Worm (Caenorhabditis elegans) whole organism, late embryonic: ENCODE measurements around the gene fipr-10.

Experiments
- C08G9.2 ChIP-seq: sonication (generic microtip); optimal IDR thresholded peaks from 2 replicates; lab custom pipeline; 2016; ENCODE audit warnings: mild to moderate bottlenecking, missing genetic modification characterization, moderate library complexity, missing compliant biosample characterization
- C38D4.7 ChIP-seq: fragments of 200-800 bp; sonication (Bioruptor generic); optimal IDR thresholded peaks from 2 replicates; lab custom pipeline; 2018; ENCODE audit warnings: mild to moderate bottlenecking, missing genetic modification characterization, moderate library complexity, missing compliant biosample characterization
- T23F11.4 ChIP-seq: fragments of 200-800 bp; sonication (Bioruptor generic); optimal IDR thresholded peaks from 2 replicates; lab custom pipeline; 2018; ENCODE audit warnings: mild to moderate bottlenecking, missing genetic modification characterization, missing compliant biosample characterization
- Y22D7AL.16 ChIP-seq: sonication (generic microtip); optimal IDR thresholded peaks from 2 replicates; lab custom pipeline; 2016; ENCODE audit warnings: missing genetic modification characterization, missing compliant biosample characterization
- ceh-18 ChIP-seq: sonication (generic microtip); optimal IDR thresholded peaks from 2 replicates; lab custom pipeline; 2016; ENCODE audit warnings: missing genetic modification characterization, missing compliant biosample characterization
- ceh-22 ChIP-seq: sonication (generic microtip); optimal IDR thresholded peaks from 2 replicates; lab custom pipeline; 2017; ENCODE audit warnings: missing biosample characterization, missing genetic modification characterization
- ceh-48 ChIP-seq: sonication (generic microtip); optimal IDR thresholded peaks from 2 replicates; lab custom pipeline; 2016; ENCODE audit warnings: missing genetic modification characterization, inconsistent platforms, missing compliant biosample characterization
- ceh-6 ChIP-seq: fragments of 200-800 bp; sonication (Bioruptor generic); optimal IDR thresholded peaks from 2 replicates; lab custom pipeline; 2018; ENCODE audit warnings: mild to moderate bottlenecking, missing genetic modification characterization, missing compliant biosample characterization
- ceh-9 ChIP-seq: sonication (generic microtip); optimal IDR thresholded peaks from 2 replicates; lab custom pipeline; 2016; ENCODE audit warnings: mild to moderate bottlenecking, missing genetic modification characterization, inconsistent platforms, missing compliant biosample characterization
- dmd-4 ChIP-seq: sonication (generic microtip); optimal IDR thresholded peaks from 2 replicates; lab custom pipeline; 2016; ENCODE audit warnings: borderline replicate concordance, missing genetic modification characterization, missing compliant biosample characterization
- dve-1 ChIP-seq: sonication (generic microtip); optimal IDR thresholded peaks from 2 replicates; lab custom pipeline; 2017; ENCODE audit warnings: antibody characterized with exemption, mild to moderate bottlenecking, missing genetic modification characterization, missing compliant biosample characterization
- elt-4 ChIP-seq: sonication (generic microtip); optimal IDR thresholded peaks from 2 replicates; lab custom pipeline; 2016; ENCODE audit warnings: missing genetic modification characterization, missing compliant biosample characterization
- fkh-10 ChIP-seq: fragments of 150-350 bp; optimal IDR thresholded peaks from 2 replicates; lab custom pipeline; 2014; ENCODE audit warnings: missing biosample characterization, missing genetic modification reagents, missing genetic modification characterization
- fkh-6 ChIP-seq: sonication (generic microtip); optimal IDR thresholded peaks from 2 replicates; lab custom pipeline; 2016; ENCODE audit warnings: missing genetic modification characterization, missing compliant biosample characterization
- hlh-13 ChIP-seq: fragments of 200-800 bp; sonication (Bioruptor generic); optimal IDR thresholded peaks from 2 replicates; lab custom pipeline; 2018; ENCODE audit warnings: mild to moderate bottlenecking, missing genetic modification characterization, missing compliant biosample characterization
- hlh-15 ChIP-seq: sonication (generic microtip); optimal IDR thresholded peaks from 2 replicates; lab custom pipeline; 2016; ENCODE audit warnings: missing genetic modification characterization, missing compliant biosample characterization
- hlh-30 ChIP-seq: sonication (generic microtip); optimal IDR thresholded peaks from 2 replicates; lab custom pipeline; 2017; ENCODE audit warnings: antibody characterized with exemption, missing genetic modification characterization, missing compliant biosample characterization; ENCODE audit not compliant: insufficient read depth
- hlh-6 ChIP-seq: sonication (generic microtip); optimal IDR thresholded peaks from 2 replicates; lab custom pipeline; 2016; ENCODE audit warnings: missing genotype, missing genetic modification characterization, missing compliant biosample characterization
- madf-2 ChIP-seq: sonication (generic microtip); optimal IDR thresholded peaks from 2 replicates; lab custom pipeline; 2017; ENCODE audit warnings: missing genetic modification characterization, missing compliant biosample characterization
- mec-3 ChIP-seq: sonication (generic microtip); optimal IDR thresholded peaks from 2 replicates; lab custom pipeline; 2016; ENCODE audit warnings: borderline replicate concordance, missing genetic modification characterization, missing compliant biosample characterization
- nfya-1 ChIP-seq: sonication (generic microtip); optimal IDR thresholded peaks from 2 replicates; lab custom pipeline; 2017; ENCODE audit warnings: missing genetic modification characterization, mild to moderate bottlenecking, missing compliant biosample characterization, antibody characterized with exemption, moderate library complexity
- nhr-11 ChIP-seq: fragments of 150-350 bp; optimal IDR thresholded peaks from 2 replicates; lab custom pipeline; 2014; ENCODE audit warnings: missing biosample characterization, missing genetic modification characterization
- nhr-232 ChIP-seq: sonication (generic microtip); optimal IDR thresholded peaks from 2 replicates; lab custom pipeline; 2016; ENCODE audit warnings: missing genetic modification characterization, missing compliant biosample characterization
- npax-4 ChIP-seq: sonication (generic microtip); optimal IDR thresholded peaks from 2 replicates; lab custom pipeline; 2016; ENCODE audit warnings: missing genetic modification characterization, missing compliant biosample characterization
- odd-2 ChIP-seq: sonication (generic microtip); optimal IDR thresholded peaks from 2 replicates; lab custom pipeline; 2017; ENCODE audit warnings: antibody characterized with exemption, mild to moderate bottlenecking, missing genetic modification characterization, missing compliant biosample characterization
- pat-9 ChIP-seq: fragments of 200-800 bp; sonication (Bioruptor generic); optimal IDR thresholded peaks from 2 replicates; lab custom pipeline; 2018; ENCODE audit warnings: mild to moderate bottlenecking, missing genetic modification characterization, moderate library complexity, missing compliant biosample characterization
- pqm-1 ChIP-seq: sonication (generic microtip); optimal IDR thresholded peaks from 2 replicates; lab custom pipeline; 2016; ENCODE audit warnings: missing genetic modification characterization, missing compliant biosample characterization
- pros-1 ChIP-seq: fragments of 150-350 bp; optimal IDR thresholded peaks from 2 replicates; lab custom pipeline; 2014; ENCODE audit warnings: missing biosample characterization, missing genetic modification reagents, missing genetic modification characterization
- ref-2 ChIP-seq: sonication (generic microtip); optimal IDR thresholded peaks from 2 replicates; lab custom pipeline; 2016; ENCODE audit warnings: missing genetic modification characterization, missing compliant biosample characterization
- rnt-1 ChIP-seq: sonication (generic microtip); optimal IDR thresholded peaks from 2 replicates; lab custom pipeline; 2016; ENCODE audit warnings: missing genetic modification characterization, missing compliant biosample characterization
- sdc-2 ChIP-seq: sonication (generic microtip); optimal IDR thresholded peaks from 2 replicates; lab custom pipeline; 2016; ENCODE audit warnings: missing genotype, missing genetic modification characterization, missing compliant biosample characterization
- sox-4 ChIP-seq: sonication (generic microtip); optimal IDR thresholded peaks from 2 replicates; lab custom pipeline; 2017; ENCODE audit warnings: mild to moderate bottlenecking, missing genetic modification characterization, inconsistent platforms, missing compliant biosample characterization
- syd-9 ChIP-seq: sonication (generic microtip); optimal IDR thresholded peaks from 2 replicates; lab custom pipeline; 2016; ENCODE audit warnings: mild to moderate bottlenecking, missing genetic modification characterization, moderate library complexity, missing compliant biosample characterization
- tbx-2 ChIP-seq: sonication (generic microtip); optimal IDR thresholded peaks from 2 replicates; lab custom pipeline; 2016; ENCODE audit warnings: missing genetic modification characterization, missing compliant biosample characterization
- tbx-7 ChIP-seq: sonication (generic microtip); optimal IDR thresholded peaks from 2 replicates; lab custom pipeline; 2016; ENCODE audit warnings: missing genotype, missing genetic modification characterization, missing compliant biosample characterization
- ttx-3 ChIP-seq: sonication (generic microtip); optimal IDR thresholded peaks from 2 replicates; lab custom pipeline; 2016; ENCODE audit warnings: missing genetic modification reagents, missing genetic modification characterization, missing compliant biosample characterization
- unc-42 ChIP-seq: sonication (generic microtip); optimal IDR thresholded peaks from 2 replicates; lab custom pipeline; 2016; ENCODE audit warnings: missing genotype, missing genetic modification characterization, missing compliant biosample characterization
- unc-55 ChIP-seq: sonication (generic microtip); optimal IDR thresholded peaks from 2 replicates; lab custom pipeline; 2017; ENCODE audit warnings: missing biosample characterization, missing genetic modification reagents, missing genetic modification characterization
- unc-86 ChIP-seq: sonication (generic microtip); optimal IDR thresholded peaks from 2 replicates; lab custom pipeline; 2016; ENCODE audit warnings: missing genetic modification characterization, missing compliant biosample characterization
- zip-5 ChIP-seq: sonication (generic microtip); optimal IDR thresholded peaks from 2 replicates; lab custom pipeline; 2016; ENCODE audit warnings: missing genetic modification characterization, missing compliant biosample characterization
- ztf-16 ChIP-seq: sonication (generic microtip); optimal IDR thresholded peaks from 2 replicates; lab custom pipeline; 2017; ENCODE audit warnings: missing genetic modification characterization, missing compliant biosample characterization

fipr-10 gene

DNA sequence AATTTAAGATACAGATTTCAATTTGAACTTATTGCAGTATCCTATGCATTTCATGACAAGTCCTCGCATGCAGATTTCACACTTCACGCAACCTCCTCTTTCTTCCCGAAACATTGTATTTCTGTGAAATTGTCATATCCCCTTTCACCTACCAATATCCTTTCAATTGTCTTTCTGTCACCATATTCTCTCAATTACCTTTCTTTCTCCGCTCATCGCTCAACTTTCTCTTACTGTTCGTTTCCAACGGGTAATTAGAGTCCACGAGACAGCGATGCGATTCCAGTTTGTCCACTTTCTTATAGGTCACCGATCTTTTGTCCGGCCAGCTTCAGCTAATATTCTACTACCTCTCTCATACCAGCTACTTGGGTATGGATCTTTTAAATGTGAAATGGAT lies 38.4 kb downstream of the fipr-10 start, which contains the start of gene mam-5:
Gene mam-5 (plus strand): TSS at position 304 of the 400 bp plus-strand sequence.
- TF ChIP-seq syd-9 (tag; lab: Kevin White, UChicago): no peak
- TF ChIP-seq tbx-2: no peak
- no peak for TF ChIP-seq fkh-6 (tag; lab: Kevin White, UChicago)
- TF ChIP-seq pqm-1 (tag; lab: Kevin White, UChicago): no peak
- TF ChIP-seq zip-5 (tag; lab: Kevin White, UChicago): no peak
- TF ChIP-seq ceh-22 (tag; lab: Kevin White, UChicago): no peak
- TF ChIP-seq ceh-9 (tag; lab: Kevin White, UChicago): no peak
- TF ChIP-seq mec-3 (tag; lab: Kevin White, UChicago): no peak
- TF ChIP-seq unc-55 (GFP tag; lab: Kevin White, UChicago): no peak
- no peak for TF ChIP-seq nhr-232
- TF ChIP-seq pros-1 (tag; lab: Kevin White, UChicago): no peak
- no peak for TF ChIP-seq odd-2 (tag; lab: Kevin White, UChicago)
- no peak for TF ChIP-seq C38D4.7 (GFP tag; lab: Kevin White, UChicago)
- no peak for TF ChIP-seq sdc-2 (tag; lab: Kevin White, UChicago)

DNA sequence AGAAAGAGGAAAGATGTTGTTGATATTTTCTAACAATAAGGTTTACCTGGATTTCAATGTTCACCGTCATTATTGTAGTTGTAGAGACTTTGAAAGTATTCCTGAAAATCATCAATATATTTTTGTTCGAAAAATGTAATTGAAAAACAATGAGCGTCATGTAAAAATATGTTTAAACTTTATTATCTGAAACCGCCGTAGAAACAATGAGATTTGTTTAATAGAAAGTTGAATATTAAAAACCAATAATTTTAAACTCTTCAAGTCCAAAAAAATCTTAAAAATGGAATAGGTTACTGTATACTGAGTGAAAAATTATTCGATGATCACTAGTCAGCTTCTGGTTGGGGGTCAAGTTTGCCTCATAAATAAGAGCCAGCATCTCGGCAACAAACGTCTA lies 44.3 kb downstream of the fipr-10 start, which contains the start of gene anmt-3:
Gene anmt-3 (minus strand): TSS at position 101 of the 400 bp plus-strand sequence.
- TF ChIP-seq pros-1 (tag; lab: Kevin White, UChicago) (no peak), T23F11.4 (GFP tag; lab: Kevin White, UChicago) (no peak), Y22D7AL.16 (tag; lab: Kevin White, UChicago) (no peak), hlh-15 (tag; lab: Kevin White, UChicago) (no peak), syd-9 (tag; lab: Kevin White, UChicago) (no peak), odd-2 (tag; lab: Kevin White, UChicago) (no peak), pat-9 (tag; lab: Kevin White, UChicago) (no peak), ceh-6 (GFP tag; lab: Kevin White, UChicago) (no peak), rnt-1 (no peak), ztf-16 (tag; lab: Kevin White, UChicago) (no peak), hlh-13 (GFP tag; lab: Kevin White, UChicago) (no peak), C08G9.2 (tag; lab: Kevin White, UChicago) (no peak), hlh-6 (tag; lab: Kevin White, UChicago) (no peak), dmd-4 (no peak), unc-42 (tag; lab: Kevin White, UChicago) (no peak), elt-4 (tag; lab: Kevin White, UChicago) (no peak), ref-2 (tag; lab: Kevin White, UChicago) (no peak), hlh-30 (tag; lab: Kevin White, UChicago) (no peak)
- TF ChIP-seq, all 69 proteins: peak for 0

DNA sequence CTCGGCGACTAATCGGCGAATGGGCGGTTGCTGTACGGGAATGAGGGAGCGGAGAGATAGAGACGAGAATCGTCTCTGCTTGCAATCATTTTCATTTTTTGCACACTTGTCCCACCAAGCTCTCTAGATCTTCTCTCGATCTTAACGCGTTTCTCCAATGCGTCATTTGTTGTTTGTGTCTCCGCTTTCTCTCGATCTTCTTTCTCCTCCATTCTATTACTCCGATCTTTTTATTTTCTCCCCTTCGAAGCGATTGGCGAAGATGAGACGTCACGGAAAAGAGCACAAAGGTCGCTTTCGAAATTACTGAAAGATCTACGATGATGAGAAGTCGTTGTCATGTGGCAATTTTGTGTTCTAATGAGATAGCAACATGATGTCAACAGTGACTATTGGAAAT lies 44.7 kb downstream of the fipr-10 start:
- no peak for TF ChIP-seq nhr-11 (tag; lab: Kevin White, UChicago)
- TF ChIP-seq unc-55 (GFP tag; lab: Kevin White, UChicago): peak; percentile 87
- TF ChIP-seq fkh-10 (GFP tag; lab: Kevin White, UChicago): no peak
- TF ChIP-seq nfya-1: peak; percentile 1
- TF ChIP-seq ceh-18 (tag; lab: Kevin White, UChicago): peak; percentile 84
- TF ChIP-seq rnt-1: peak; percentile 71
- no peak for TF ChIP-seq ceh-9 (tag; lab: Kevin White, UChicago)

DNA sequence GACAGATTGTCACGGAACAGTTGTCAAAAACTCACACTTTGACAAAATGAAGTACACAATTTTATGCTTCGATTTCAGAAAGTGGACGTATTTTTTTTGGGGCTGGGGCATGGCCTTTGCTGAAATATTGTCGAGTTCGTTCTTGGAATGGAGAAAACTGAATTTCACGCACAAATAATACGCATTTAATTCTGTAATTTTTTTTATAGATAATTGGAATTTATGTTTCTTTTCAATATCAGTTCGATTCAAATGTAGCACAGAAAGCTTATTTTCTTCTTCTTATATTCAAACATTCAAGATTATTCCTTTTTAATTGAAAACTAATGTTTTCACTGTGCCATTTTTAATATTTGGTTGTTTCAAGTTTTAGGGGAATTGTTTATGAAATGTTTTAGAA lies 46.4 kb downstream of the fipr-10 start, which contains the start of gene T07C12.10:
Gene T07C12.10 (minus strand): TSS at position 101 of the 400 bp plus-strand sequence.
- TF ChIP-seq ceh-48 (tag; lab: Kevin White, UChicago) (no peak), pros-1 (tag; lab: Kevin White, UChicago) (no peak), ttx-3 (tag; lab: Kevin White, UChicago) (no peak), sox-4 (tag; lab: Kevin White, UChicago) (no peak), unc-86 (no peak), npax-4 (tag; lab: Kevin White, UChicago) (no peak), C38D4.7 (GFP tag; lab: Kevin White, UChicago) (no peak), pqm-1 (tag; lab: Kevin White, UChicago) (no peak), ceh-9 (tag; lab: Kevin White, UChicago) (no peak), dve-1 (tag; lab: Kevin White, UChicago) (no peak), hlh-6 (tag; lab: Kevin White, UChicago) (no peak), tbx-7 (tag; lab: Kevin White, UChicago) (no peak), madf-2 (tag; lab: Kevin White, UChicago) (no peak), Y22D7AL.16 (tag; lab: Kevin White, UChicago) (no peak), sdc-2 (tag; lab: Kevin White, UChicago) (no peak)
- TF ChIP-seq, all 69 proteins: peak for 0
